Worm (Caenorhabditis elegans) whole organism, L4 larva: ENCODE results near the gene T19B10.2.

Experiments used
- F49E8.2 ChIP-seq: sonication (generic microtip); optimal IDR thresholded peaks from 2 replicates; lab custom pipeline; 2016; ENCODE audit warnings: missing compliant biosample characterization, mild to moderate bottlenecking, missing genetic modification characterization, borderline replicate concordance
- aha-1 ChIP-seq: fragments of 150-350 bp; peaks from one replicate; lab custom pipeline; 2014; ENCODE audit warnings: missing biosample characterization, missing genetic modification characterization
- aly-2 ChIP-seq: sonication (generic microtip); optimal IDR thresholded peaks from 2 replicates; lab custom pipeline; 2018; ENCODE audit warnings: missing biosample characterization, missing genetic modification characterization
- ama-1 ChIP-seq: fragments of 150-350 bp; optimal IDR thresholded peaks from 2 replicates; lab custom pipeline; 2014; ENCODE audit warnings: inconsistent platforms, mixed read lengths
- fkh-10 ChIP-seq: fragments of 150-350 bp; optimal IDR thresholded peaks from 2 replicates; lab custom pipeline; 2014; ENCODE audit warnings: missing biosample characterization, missing genetic modification reagents, missing genetic modification characterization
- mxl-2 ChIP-seq: fragments of 200-800 bp; sonication (Bioruptor generic); conservative IDR thresholded peaks from 2 replicates; pipeline ENCODE4 v1.3.6; 2022; ENCODE audit warnings: missing genetic modification reagents, missing genetic modification characterization, missing compliant biosample characterization
- nhr-28 ChIP-seq: fragments of 150-350 bp; optimal IDR thresholded peaks from 2 replicates; lab custom pipeline; 2014; ENCODE audit warnings: missing biosample characterization, missing genetic modification characterization
- spr-3 ChIP-seq: fragments of 200-800 bp; sonication (Bioruptor generic); optimal IDR thresholded peaks from 2 replicates; lab custom pipeline; 2018; ENCODE audit warnings: mild to moderate bottlenecking, missing genetic modification characterization, missing compliant biosample characterization
- zag-1 ChIP-seq: fragments of 150-350 bp; optimal IDR thresholded peaks from 2 replicates; lab custom pipeline; 2014; ENCODE audit warnings: missing biosample characterization, missing genetic modification characterization

DNA sequence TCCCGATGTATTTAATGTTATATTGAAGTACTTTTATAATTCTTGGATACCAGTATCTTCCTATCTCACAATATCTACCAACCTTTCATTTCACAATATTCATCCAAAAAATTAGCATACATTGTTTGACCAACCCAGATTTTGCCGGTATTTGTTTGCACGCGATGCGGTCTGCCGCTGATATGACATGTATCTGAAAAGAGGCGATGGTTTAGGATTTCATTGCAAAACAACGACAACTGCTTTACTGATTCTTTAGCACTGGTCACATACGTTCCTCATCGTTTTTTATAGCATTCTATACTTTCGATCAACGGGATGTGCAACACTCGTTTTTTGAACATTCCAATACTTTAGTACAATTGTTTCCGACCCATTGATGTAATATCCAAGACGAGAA is 26.7 kb downstream of the T19B10.2 start, which contains the start of gene mam-4:
- TF ChIP-seq nhr-28 (tag; lab: Kevin White, UChicago) = no peak
- TF ChIP-seq spr-3 = no peak
- no peak for TF ChIP-seq aha-1
- no peak for TF ChIP-seq mxl-2 (GFP tag; lab: Robert Waterston, UW)
- no peak for TF ChIP-seq zag-1 (tag; lab: Kevin White, UChicago)
- no peak for TF ChIP-seq F49E8.2 (tag; lab: Kevin White, UChicago)
- no peak for TF ChIP-seq aly-2 (tag; lab: Kevin White, UChicago)
- no peak for TF ChIP-seq fkh-10
- TF ChIP-seq ama-1 (lab: Kevin White, UChicago) = no peak
